Worm (Caenorhabditis elegans) whole organism, L3 larva: ENCODE measurements around the gene T21B10.3.

Experiments used
- nhr-77 ChIP-seq: fragments of 150-350 bp; optimal IDR thresholded peaks from 2 replicates; lab custom pipeline; 2014; ENCODE audit warnings: missing biosample characterization, missing genetic modification characterization
- pha-4 ChIP-seq: fragments of 150-350 bp; optimal IDR thresholded peaks from 2 replicates; lab custom pipeline; 2014; ENCODE audit warnings: missing biosample characterization, missing genetic modification reagents, missing genetic modification characterization

- no peak for TF ChIP-seq nhr-77 (tag; lab: Kevin White, UChicago)
- TF ChIP-seq pha-4 (tag; lab: Kevin White, UChicago), result no peak
Observed at ce11 chrII:8895895-8896294, 38.3 kb upstream of the T21B10.3 start.
